Worm (Caenorhabditis elegans) whole organism, young adult: ENCODE measurements around the gene unc-52.

Source experiments
- B0019.2 ChIP-seq: fragments of 200-800 bp; sonication (Bioruptor generic); conservative IDR thresholded peaks from 2 replicates; pipeline ENCODE4 v1.3.6; 2022; ENCODE audit warnings: missing genetic modification reagents, missing genetic modification characterization, missing compliant biosample characterization
- F22D6.2 ChIP-seq: sonication (generic microtip); optimal IDR thresholded peaks from 2 replicates; lab custom pipeline; 2016; ENCODE audit warnings: mild to moderate bottlenecking, missing genetic modification characterization, missing compliant biosample characterization
- ZK185.1 ChIP-seq: sonication (generic microtip); optimal IDR thresholded peaks from 2 replicates; lab custom pipeline; 2016; ENCODE audit warnings: mild to moderate bottlenecking, missing genetic modification characterization, missing compliant biosample characterization; ENCODE audit not compliant: poor library complexity, severe bottlenecking
- ama-1 ChIP-seq, 3 experiments: fragments of 150-350 bp in 1 of 3; sonication (generic microtip) in 2 of 3; optimal IDR thresholded peaks; 2 replicates each; lab custom pipeline; 2014 to 2018; ENCODE audit warnings: missing biosample characterization in 2 of 3, missing genetic modification characterization in 2 of 3, missing genetic modification reagents in 2 of 3
- attf-6 ChIP-seq: fragments of 200-800 bp; sonication (Bioruptor generic); IDR thresholded peaks from 2 replicates; pipeline ENCODE4 v1.3.6; 2022; ENCODE audit warnings: missing genetic modification reagents, missing genetic modification characterization, missing compliant biosample characterization
- ceh-40 ChIP-seq: fragments of 200-800 bp; sonication (Bioruptor generic); IDR thresholded peaks from 2 replicates; pipeline ENCODE4 v1.3.6; 2022; ENCODE audit warnings: missing genetic modification characterization, missing compliant biosample characterization
- mcd-1 ChIP-seq: fragments of 200-800 bp; sonication (Bioruptor generic); IDR thresholded peaks from 2 replicates; pipeline ENCODE4 v1.3.6; 2022; ENCODE audit warnings: missing genetic modification reagents, missing genetic modification characterization, missing compliant biosample characterization
- mxl-1 ChIP-seq: sonication (generic microtip); optimal IDR thresholded peaks from 2 replicates; lab custom pipeline; 2016; ENCODE audit warnings: missing genetic modification characterization, missing compliant biosample characterization
- nhr-179 ChIP-seq: sonication (generic microtip); optimal IDR thresholded peaks from 2 replicates; lab custom pipeline; 2016; ENCODE audit warnings: mild to moderate bottlenecking, missing genetic modification characterization, missing compliant biosample characterization
- snpc-1.3 ChIP-seq: sonication (generic microtip); optimal IDR thresholded peaks from 2 replicates; lab custom pipeline; 2017; ENCODE audit warnings: missing genetic modification characterization, mild to moderate bottlenecking, missing compliant biosample characterization, antibody characterized with exemption, moderate library complexity, missing genotype, missing genetic modification reagents; ENCODE audit not compliant: insufficient read depth
- tbx-9 ChIP-seq: sonication (generic microtip); optimal IDR thresholded peaks from 2 replicates; lab custom pipeline; 2016; ENCODE audit warnings: borderline replicate concordance, missing genetic modification characterization, inconsistent platforms, missing compliant biosample characterization
- ztf-6 ChIP-seq: fragments of 200-800 bp; sonication (Bioruptor generic); IDR thresholded peaks from 2 replicates; pipeline ENCODE4 v1.3.6; 2022; ENCODE audit warnings: missing genetic modification reagents, missing genetic modification characterization, missing compliant biosample characterization

DNA sequence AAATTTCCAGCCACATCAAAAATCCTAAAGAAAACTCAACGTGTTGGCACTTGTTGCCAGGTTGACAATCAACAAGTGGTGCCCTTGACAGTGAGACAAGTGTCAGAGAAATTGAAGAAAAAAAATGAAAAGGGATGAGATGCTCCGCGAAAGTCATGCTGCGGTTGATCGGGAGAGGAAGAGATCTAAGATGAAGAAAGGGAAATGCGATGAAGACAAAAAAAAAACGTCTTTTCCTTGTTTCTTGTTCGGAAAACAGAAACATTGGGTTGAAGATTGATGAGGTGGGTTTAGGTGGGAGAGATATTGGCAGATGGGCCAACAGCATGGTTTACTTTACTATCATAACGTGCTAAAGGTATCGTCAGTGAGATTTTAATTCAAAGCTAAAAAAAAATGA is 14.1 kb downstream of the unc-52 start:
- TF ChIP-seq ztf-6 (GFP tag; lab: Robert Waterston, UW) (no peak), mxl-1 (tag; lab: Kevin White, UChicago) (no peak), attf-6 (no peak), snpc-1.3 (no peak), nhr-179 (tag; lab: Kevin White, UChicago) (no peak), B0019.2 (GFP tag; lab: Robert Waterston, UW) (no peak), ceh-40 (no peak), F22D6.2 (tag; lab: Kevin White, UChicago) (no peak), ama-1 (optimal IDR thresholded peaks at IDR 0.05; lab: Kevin White, UChicago) (no peak), ama-1 (GFP tag; optimal IDR thresholded peaks at IDR 0.05; lab: Kevin White, UChicago) (no peak), tbx-9 (no peak), ZK185.1 (tag; lab: Kevin White, UChicago) (no peak), mcd-1 (GFP tag; lab: Robert Waterston, UW) (no peak)
